Worm (Caenorhabditis elegans): Measurements from ENCODE around the gene sftb-1.

The sftb-1 gene

DNA sequence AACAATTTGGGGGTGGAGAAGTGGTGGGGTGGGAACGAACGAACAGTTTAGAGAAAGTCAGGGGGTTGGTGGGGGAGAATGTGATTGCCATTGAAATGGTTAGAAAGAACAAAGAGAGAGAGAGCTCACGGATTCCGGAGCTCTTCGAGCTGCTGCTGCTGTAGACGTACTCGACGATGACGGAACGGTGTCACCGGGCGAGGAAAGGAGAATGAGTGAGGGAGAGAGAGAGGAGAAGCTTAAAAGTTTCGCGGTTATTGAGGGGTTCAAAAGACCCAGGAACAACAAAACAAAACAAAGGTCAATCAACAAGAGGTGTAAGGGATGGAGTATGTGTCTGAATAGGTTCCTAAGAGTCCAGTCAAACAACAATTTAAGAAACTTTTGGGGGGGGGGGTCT lies 7.2 kb upstream of the sftb-1 start:
- no peak for TF ChIP-seq unc-86 (tag; optimal IDR thresholded peaks at IDR 0.05)
- TF ChIP-seq ceh-14 (tag; optimal IDR thresholded peaks at IDR 0.05) = no peak
- TF ChIP-seq lim-6 (tag; optimal IDR thresholded peaks at IDR 0.05) = no peak
- no peak for TF ChIP-seq hlh-6 (tag; optimal IDR thresholded peaks at IDR 0.05)
- no peak for TF ChIP-seq eyg-1 (tag; optimal IDR thresholded peaks at IDR 0.05)
- no peak for TF ChIP-seq unc-55 (GFP tag; optimal IDR thresholded peaks at IDR 0.05)
- TF ChIP-seq ama-1 (optimal IDR thresholded peaks at IDR 0.05) = peak; percentile 74
- TF ChIP-seq nhr-232 (tag; optimal IDR thresholded peaks at IDR 0.05) = no peak

DNA sequence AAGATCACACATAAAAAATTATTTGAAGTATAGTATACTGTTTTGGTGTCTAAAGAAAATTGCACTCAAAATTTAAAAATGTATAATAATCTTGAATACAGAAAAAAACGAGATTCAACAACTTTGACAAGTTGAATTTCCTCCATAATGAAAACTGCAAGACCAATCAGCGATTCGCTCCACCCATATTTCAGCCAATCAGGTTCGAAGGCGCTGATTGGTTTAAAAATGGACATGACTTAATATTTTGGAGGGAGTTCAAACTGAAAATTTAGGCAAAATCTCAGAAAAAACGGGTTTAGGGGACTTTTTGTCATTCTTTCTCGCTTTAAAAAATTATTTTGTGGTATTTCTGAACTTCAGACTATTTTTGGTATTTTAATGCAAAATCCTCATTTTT lies 6.6 kb upstream of the sftb-1 start:
- TF ChIP-seq nfya-1 (tag; optimal IDR thresholded peaks at IDR 0.05) (peak; percentile 93), nhr-11 (tag; optimal IDR thresholded peaks at IDR 0.05) (no peak)

DNA sequence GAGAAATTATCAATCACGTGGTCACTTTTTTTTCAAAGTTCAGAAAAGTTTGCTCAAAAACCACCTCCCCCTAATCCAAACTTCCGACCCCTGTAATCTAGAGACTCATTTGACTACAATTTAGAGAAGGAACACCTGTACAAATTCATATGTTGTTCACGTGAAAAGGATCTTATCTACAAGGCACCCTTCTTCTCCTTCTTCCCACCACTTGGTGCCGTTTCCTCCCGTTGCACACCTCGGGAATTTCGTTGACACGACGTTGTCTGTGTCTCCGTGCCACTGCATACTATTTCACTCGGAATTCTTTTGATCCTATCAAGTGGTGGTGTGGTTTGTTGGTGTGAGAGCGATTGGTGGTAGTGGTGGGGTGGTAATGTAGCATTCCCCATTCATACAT lies 5.5 kb upstream of the sftb-1 start:
- TF ChIP-seq sox-4 (tag; optimal IDR thresholded peaks at IDR 0.05) (no peak), syd-9 (tag; optimal IDR thresholded peaks at IDR 0.05) (no peak), hlh-6 (tag; optimal IDR thresholded peaks at IDR 0.05) (no peak), lin-11 (tag; optimal IDR thresholded peaks at IDR 0.05) (no peak), tbx-2 (tag; optimal IDR thresholded peaks at IDR 0.05) (peak; percentile 75), dve-1 (tag; optimal IDR thresholded peaks at IDR 0.05) (no peak), ceh-2 (tag; optimal IDR thresholded peaks at IDR 0.05) (no peak), unc-42 (tag; optimal IDR thresholded peaks at IDR 0.05) (no peak), hlh-30 (tag; optimal IDR thresholded peaks at IDR 0.05; ENCODE audit: insufficient read depth) (peak; percentile 47), elt-2 (tag; optimal IDR thresholded peaks at IDR 0.05) (peak; percentile 47), ama-1 (optimal IDR thresholded peaks at IDR 0.05) (no peak), ceh-34 (tag; optimal IDR thresholded peaks at IDR 0.05) (no peak), lim-6 (tag; optimal IDR thresholded peaks at IDR 0.05) (no peak), ref-2 (tag; optimal IDR thresholded peaks at IDR 0.05) (peak; percentile 10)

DNA sequence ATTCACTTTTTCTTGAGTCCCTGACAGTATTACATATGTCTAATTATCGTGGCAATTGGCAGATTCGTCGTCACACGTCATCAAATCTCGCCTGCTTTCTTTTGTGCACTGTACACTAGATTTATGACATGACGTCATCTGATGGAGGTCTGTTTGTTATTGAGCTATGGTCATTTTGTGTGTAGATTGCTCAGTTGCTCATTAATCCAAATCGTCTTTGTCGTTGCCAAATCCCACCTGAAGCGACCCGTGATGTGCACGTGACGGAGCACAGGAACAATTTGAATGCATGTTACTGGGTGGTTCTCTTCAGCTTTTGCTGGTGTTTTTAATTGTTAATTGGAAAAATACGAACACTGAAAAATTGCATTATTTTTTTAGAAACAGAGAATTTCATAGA lies 3.8 kb upstream of the sftb-1 start:
- peak; percentile 61 for TF ChIP-seq hlh-30 (tag; optimal IDR thresholded peaks at IDR 0.05; ENCODE audit: insufficient read depth)
- TF ChIP-seq ceh-24 (tag; optimal IDR thresholded peaks at IDR 0.05) = no peak

DNA sequence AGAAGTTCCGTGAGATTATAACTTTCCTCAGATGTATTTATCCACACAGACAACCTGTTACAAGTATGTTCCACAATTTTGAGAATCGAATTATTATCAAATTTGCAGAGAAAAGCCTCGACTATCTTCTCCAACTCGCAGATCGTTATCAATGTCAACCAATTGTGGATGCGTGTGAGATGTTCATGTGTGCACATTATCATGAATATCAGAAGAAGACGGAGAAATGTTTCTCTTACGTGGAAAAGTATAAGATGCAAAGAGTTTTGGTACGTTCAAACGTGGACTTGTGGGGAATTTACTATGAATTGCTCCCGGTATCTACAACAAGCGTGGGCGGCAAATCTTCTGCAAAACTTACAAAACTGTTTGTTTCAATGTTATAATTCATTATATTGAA lies 2.0 kb upstream of the sftb-1 start:
- TF ChIP-seq sox-2 (GFP tag; IDR thresholded peaks at IDR 0.05) (no peak), elt-2 (tag; optimal IDR thresholded peaks at IDR 0.05) (peak; percentile 11)

DNA sequence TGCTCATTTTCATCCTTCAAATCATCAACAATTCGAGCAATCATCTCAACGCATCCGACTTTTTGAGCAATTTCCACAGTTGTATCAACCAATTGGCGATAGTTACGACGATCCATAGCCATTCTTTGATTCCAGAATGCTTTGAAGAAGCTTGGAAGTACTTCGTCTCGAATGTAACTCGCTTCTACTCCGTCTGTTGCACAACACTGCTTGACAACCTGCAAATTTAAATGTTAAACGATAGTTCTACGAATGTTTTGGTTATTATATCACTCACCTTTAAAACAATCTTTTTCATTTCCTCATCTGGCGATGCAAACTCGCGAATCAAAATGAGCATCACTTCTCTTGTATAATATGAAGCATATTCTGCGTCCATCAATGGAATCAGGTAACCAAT lies 3.2 kb downstream of the sftb-1 start:
- TF ChIP-seq hlh-30 (tag; optimal IDR thresholded peaks at IDR 0.05; ENCODE audit: insufficient read depth) (no peak), nfya-1 (tag; optimal IDR thresholded peaks at IDR 0.05) (no peak), sdc-2 (tag; optimal IDR thresholded peaks at IDR 0.05) (no peak), ceh-31 (tag; optimal IDR thresholded peaks at IDR 0.05) (no peak), ceh-14 (tag; optimal IDR thresholded peaks at IDR 0.05) (no peak), pros-1 (tag; optimal IDR thresholded peaks at IDR 0.05) (no peak), ceh-48 (tag; optimal IDR thresholded peaks at IDR 0.05) (no peak), Y22D7AL.16 (tag; optimal IDR thresholded peaks at IDR 0.05) (no peak), unc-3 (GFP tag; conservative IDR thresholded peaks at IDR 0.05) (no peak), unc-3 (tag; optimal IDR thresholded peaks at IDR 0.05) (no peak), hlh-13 (GFP tag; optimal IDR thresholded peaks at IDR 0.05) (no peak), mec-3 (tag; optimal IDR thresholded peaks at IDR 0.05; ENCODE audit: borderline replicate concordance) (no peak), ceh-22 (tag; optimal IDR thresholded peaks at IDR 0.05) (no peak)
